Worm (Caenorhabditis elegans) whole organism, L2 larva: ENCODE data around the gene R02D5.3.
"Not testable (repeated sequence)": the region's sequence is repeated elsewhere in the genome, so short reads cannot be mapped to it uniquely, and the experiment has no call there.

ENCODE experiments used
- R02D3.7 ChIP-seq: fragments of 150-350 bp; optimal IDR thresholded peaks from 2 replicates; lab custom pipeline; 2014; ENCODE audit warnings: missing biosample characterization, missing genetic modification characterization
- ceh-16 ChIP-seq: fragments of 150-350 bp; optimal IDR thresholded peaks from 2 replicates; lab custom pipeline; 2014; ENCODE audit warnings: missing biosample characterization, missing genetic modification characterization
- egl-27 ChIP-seq: sonication (generic microtip); optimal IDR thresholded peaks from 3 replicates; lab custom pipeline; 2017; ENCODE audit warnings: missing biosample characterization, missing genetic modification reagents, missing genetic modification characterization
- mab-5 ChIP-seq: fragments of 150-350 bp; optimal IDR thresholded peaks from 2 replicates; lab custom pipeline; 2014; ENCODE audit warnings: missing biosample characterization, missing genetic modification characterization
- mbf-1 ChIP-seq: sonication (generic microtip); optimal IDR thresholded peaks from 2 replicates; lab custom pipeline; 2017; ENCODE audit warnings: missing biosample characterization, missing genetic modification characterization
- nhr-12 ChIP-seq: fragments of 150-350 bp; optimal IDR thresholded peaks from 2 replicates; lab custom pipeline; 2014; ENCODE audit warnings: missing biosample characterization, missing genetic modification characterization
- nhr-23 ChIP-seq: fragments of 150-350 bp; optimal IDR thresholded peaks from 2 replicates; lab custom pipeline; 2014; ENCODE audit warnings: missing biosample characterization, missing genetic modification reagents, missing genetic modification characterization
- nhr-77 ChIP-seq: fragments of 150-350 bp; optimal IDR thresholded peaks from 2 replicates; lab custom pipeline; 2014; ENCODE audit warnings: missing biosample characterization, missing genetic modification characterization
- ztf-11 ChIP-seq: sonication (generic microtip); optimal IDR thresholded peaks from 2 replicates; lab custom pipeline; 2017; ENCODE audit warnings: missing biosample characterization, missing genetic modification characterization

- TF ChIP-seq ceh-16 (tag; lab: Kevin White, UChicago); mbf-1 (tag; lab: Kevin White, UChicago); ztf-11 (tag; lab: Kevin White, UChicago); nhr-77 (tag; lab: Kevin White, UChicago); mab-5 (tag; lab: Kevin White, UChicago); nhr-12 (tag; lab: Kevin White, UChicago); egl-27; nhr-23 (tag; lab: Kevin White, UChicago); R02D3.7 (tag; lab: Kevin White, UChicago): not testable (repeated sequence)
These were observed 19.9 kb upstream of the R02D5.3 start, which contains the start of gene F08H9.3 for ce11 chrV:14463087-14463486.
